Worm (Caenorhabditis elegans) whole organism, L3 larva: Measurements from ENCODE around the gene T09F3.7.

Source experiments
- R02D3.7 ChIP-seq: fragments of 150-350 bp; optimal IDR thresholded peaks from 2 replicates; lab custom pipeline; 2014; ENCODE audit warnings: missing biosample characterization, missing genetic modification characterization
- ZK546.5 ChIP-seq: sonication (generic microtip); optimal IDR thresholded peaks from 2 replicates; lab custom pipeline; 2017; ENCODE audit warnings: missing biosample characterization, missing genetic modification characterization
- aly-2 ChIP-seq: fragments of 150-350 bp; optimal IDR thresholded peaks from 2 replicates; lab custom pipeline; 2014; ENCODE audit warnings: missing biosample characterization, missing genetic modification characterization
- ama-1 ChIP-seq: fragments of 150-350 bp; optimal IDR thresholded peaks from 2 replicates; lab custom pipeline; 2018
- ceh-16 ChIP-seq: sonication (generic microtip); optimal IDR thresholded peaks from 2 replicates; lab custom pipeline; 2017; ENCODE audit warnings: missing biosample characterization, missing genetic modification characterization
- ceh-28 ChIP-seq: fragments of 150-350 bp; optimal IDR thresholded peaks from 2 replicates; lab custom pipeline; 2014; ENCODE audit warnings: missing biosample characterization, missing genetic modification reagents, missing genetic modification characterization
- ceh-82 ChIP-seq: fragments of 150-350 bp; optimal IDR thresholded peaks from 2 replicates; lab custom pipeline; 2014; ENCODE audit warnings: missing biosample characterization, missing genetic modification characterization
- ceh-9 ChIP-seq: sonication (generic microtip); optimal IDR thresholded peaks from 2 replicates; lab custom pipeline; 2018; ENCODE audit warnings: missing biosample characterization, missing genetic modification characterization
- daf-12 ChIP-seq: fragments of 150-350 bp; optimal IDR thresholded peaks from 2 replicates; lab custom pipeline; 2014; ENCODE audit warnings: missing biosample characterization, missing genetic modification reagents, missing genetic modification characterization
- egl-27 ChIP-seq: sonication (generic microtip); optimal IDR thresholded peaks from 4 replicates; lab custom pipeline; 2017; ENCODE audit warnings: missing biosample characterization, missing genetic modification reagents, missing genetic modification characterization
- egl-5 ChIP-seq: fragments of 150-350 bp; optimal IDR thresholded peaks from 2 replicates; lab custom pipeline; 2017; ENCODE audit warnings: missing biosample characterization, missing genetic modification reagents, missing genetic modification characterization, inconsistent platforms
- elt-1 ChIP-seq: fragments of 150-350 bp; optimal IDR thresholded peaks from 2 replicates; lab custom pipeline; 2014; ENCODE audit warnings: missing biosample characterization, missing genetic modification characterization
- elt-2 ChIP-seq: sonication (generic microtip); optimal IDR thresholded peaks from 2 replicates; lab custom pipeline; 2016; ENCODE audit warnings: missing genetic modification reagents, mild to moderate bottlenecking, missing genetic modification characterization, missing compliant biosample characterization
- elt-3 ChIP-seq, 3 experiments: fragments of 150-350 bp in 1 of 3; sonication (generic microtip) in 2 of 3; optimal IDR thresholded peaks; 2 replicates in 2 of 3; 4 replicates in 1 of 3; lab custom pipeline; 2014 to 2017; ENCODE audit warnings: missing biosample characterization in 3 of 3, missing genetic modification characterization in 3 of 3
- eor-1 ChIP-seq, 2 experiments: fragments of 150-350 bp; optimal IDR thresholded peaks; 2 replicates each; lab custom pipeline; 2014 to 2018; ENCODE audit warnings: missing biosample characterization in 2 of 2, missing genetic modification characterization in 2 of 2
- fkh-10 ChIP-seq: sonication (generic microtip); optimal IDR thresholded peaks from 2 replicates; lab custom pipeline; 2017; ENCODE audit warnings: missing biosample characterization, missing genetic modification reagents, missing genetic modification characterization
- fkh-2 ChIP-seq: fragments of 150-350 bp; optimal IDR thresholded peaks from 2 replicates; lab custom pipeline; 2014; ENCODE audit warnings: missing biosample characterization, missing genetic modification reagents, missing genetic modification characterization
- fos-1 ChIP-seq: fragments of 150-350 bp; optimal IDR thresholded peaks from 2 replicates; lab custom pipeline; 2014; ENCODE audit warnings: missing biosample characterization, missing genetic modification characterization
- hmg-11 ChIP-seq: sonication (generic microtip); optimal IDR thresholded peaks from 2 replicates; lab custom pipeline; 2016; ENCODE audit warnings: missing genetic modification characterization, missing compliant biosample characterization
- jun-1 ChIP-seq: fragments of 150-350 bp; optimal IDR thresholded peaks from 2 replicates; lab custom pipeline; 2014; ENCODE audit warnings: missing biosample characterization, missing genetic modification reagents, missing genetic modification characterization
- lin-15B ChIP-seq: fragments of 150-350 bp; optimal IDR thresholded peaks from 2 replicates; lab custom pipeline; 2014; ENCODE audit warnings: missing biosample characterization, missing genetic modification characterization
- lin-39 ChIP-seq: fragments of 150-350 bp; optimal IDR thresholded peaks from 2 replicates; lab custom pipeline; 2018; ENCODE audit warnings: missing biosample characterization, missing genetic modification reagents, missing genetic modification characterization
- lsy-12 ChIP-seq: sonication (generic microtip); optimal IDR thresholded peaks from 2 replicates; lab custom pipeline; 2016; ENCODE audit warnings: mild to moderate bottlenecking, missing genetic modification characterization, missing compliant biosample characterization
- mdl-1 ChIP-seq: fragments of 150-350 bp; optimal IDR thresholded peaks from 2 replicates; lab custom pipeline; 2014; ENCODE audit warnings: missing biosample characterization, missing genetic modification characterization
- mml-1 ChIP-seq: fragments of 150-350 bp; sonication (generic microtip); optimal IDR thresholded peaks from 3 replicates; lab custom pipeline; 2014; ENCODE audit warnings: missing biosample characterization, missing genetic modification characterization
- nfya-1 ChIP-seq: sonication (generic microtip); optimal IDR thresholded peaks from 2 replicates; lab custom pipeline; 2017; ENCODE audit warnings: missing genetic modification characterization, mild to moderate bottlenecking, missing compliant biosample characterization, antibody characterized with exemption, moderate library complexity; ENCODE audit not compliant: insufficient read depth
- nhr-11 ChIP-seq: fragments of 150-350 bp; optimal IDR thresholded peaks from 2 replicates; lab custom pipeline; 2014; ENCODE audit warnings: missing biosample characterization, missing genetic modification characterization
- nhr-12 ChIP-seq: fragments of 150-350 bp; optimal IDR thresholded peaks from 2 replicates; lab custom pipeline; 2014; ENCODE audit warnings: missing biosample characterization, missing genetic modification characterization
- nhr-237 ChIP-seq: fragments of 150-350 bp; optimal IDR thresholded peaks from 2 replicates; lab custom pipeline; 2014; ENCODE audit warnings: missing biosample characterization, missing genetic modification characterization
- nhr-25 ChIP-seq: sonication (generic microtip); optimal IDR thresholded peaks from 2 replicates; lab custom pipeline; 2017; ENCODE audit warnings: missing biosample characterization, missing genetic modification characterization
- nhr-28 ChIP-seq: fragments of 150-350 bp; optimal IDR thresholded peaks from 2 replicates; lab custom pipeline; 2014; ENCODE audit warnings: missing biosample characterization, missing genetic modification characterization
- nhr-67 ChIP-seq: fragments of 150-350 bp; optimal IDR thresholded peaks from 2 replicates; lab custom pipeline; 2014; ENCODE audit warnings: missing biosample characterization, missing genetic modification characterization
- nhr-76 ChIP-seq: fragments of 150-350 bp; sonication (generic microtip); optimal IDR thresholded peaks from 5 replicates; lab custom pipeline; 2014; ENCODE audit warnings: missing biosample characterization, missing genetic modification characterization
- nhr-77 ChIP-seq: fragments of 150-350 bp; optimal IDR thresholded peaks from 2 replicates; lab custom pipeline; 2014; ENCODE audit warnings: missing biosample characterization, missing genetic modification characterization
- pha-4 ChIP-seq: fragments of 150-350 bp; optimal IDR thresholded peaks from 2 replicates; lab custom pipeline; 2014; ENCODE audit warnings: missing biosample characterization, missing genetic modification reagents, missing genetic modification characterization
- pqm-1 ChIP-seq: fragments of 150-350 bp; optimal IDR thresholded peaks from 2 replicates; lab custom pipeline; 2017; ENCODE audit warnings: missing biosample characterization, missing genetic modification characterization, inconsistent platforms
- sea-2 ChIP-seq: fragments of 150-350 bp; sonication (generic microtip); optimal IDR thresholded peaks from 4 replicates; lab custom pipeline; 2014; ENCODE audit warnings: missing biosample characterization, missing genetic modification reagents, missing genetic modification characterization
- skn-1 ChIP-seq: fragments of 150-350 bp; optimal IDR thresholded peaks from 2 replicates; lab custom pipeline; 2014; ENCODE audit warnings: missing biosample characterization, missing genetic modification characterization
- snpc-4 ChIP-seq: fragments of 150-350 bp; optimal IDR thresholded peaks from 2 replicates; lab custom pipeline; 2014; ENCODE audit warnings: missing biosample characterization, missing genetic modification characterization
- tbx-2 ChIP-seq: sonication (generic microtip); optimal IDR thresholded peaks from 2 replicates; lab custom pipeline; 2016; ENCODE audit warnings: mild to moderate bottlenecking, missing genetic modification characterization, missing compliant biosample characterization
- unc-39 ChIP-seq: sonication (generic microtip); optimal IDR thresholded peaks from 4 replicates; lab custom pipeline; 2017; ENCODE audit warnings: missing biosample characterization, missing genetic modification characterization
- unc-62 ChIP-seq: fragments of 150-350 bp; sonication (generic microtip); optimal IDR thresholded peaks from 4 replicates; lab custom pipeline; 2014; ENCODE audit warnings: missing biosample characterization, missing genetic modification reagents, missing genetic modification characterization
- zag-1 ChIP-seq: fragments of 150-350 bp; optimal IDR thresholded peaks from 2 replicates; lab custom pipeline; 2014; ENCODE audit warnings: missing biosample characterization, missing genetic modification characterization
- ztf-11 ChIP-seq: fragments of 150-350 bp; optimal IDR thresholded peaks from 2 replicates; lab custom pipeline; 2014; ENCODE audit warnings: missing biosample characterization, missing genetic modification characterization
- ztf-4 ChIP-seq: fragments of 150-350 bp; optimal IDR thresholded peaks from 2 replicates; lab custom pipeline; 2014; ENCODE audit warnings: missing biosample characterization, missing genetic modification characterization

Gene T09F3.7

ce11 chrII:10390250-10390821, 632 bp upstream of the T09F3.7 start (continued):
- TF ChIP-seq fkh-2 (tag; lab: Kevin White, UChicago) = no peak
- TF ChIP-seq lin-39 (tag; lab: Kevin White, UChicago) = peak; percentile 38
- TF ChIP-seq ceh-28 = no peak
- TF ChIP-seq tbx-2 = peak; percentile 18
- TF ChIP-seq ceh-16 = no peak
- TF ChIP-seq nhr-237 (tag; lab: Kevin White, UChicago) = no peak
- TF ChIP-seq nhr-76 = no peak
- no peak for TF ChIP-seq nhr-67
- TF ChIP-seq pqm-1 (tag; lab: Kevin White, UChicago) = peak; percentile 61
- TF ChIP-seq egl-27 (tag; lab: Kevin White, UChicago) = no peak
- no peak for TF ChIP-seq aly-2
- no peak for TF ChIP-seq nhr-28 (tag; lab: Kevin White, UChicago)
- TF ChIP-seq eor-1 (tag; optimal IDR thresholded peaks at IDR 0.05; lab: Kevin White, UChicago) = no peak
- no peak for TF ChIP-seq lin-15B
- no peak for TF ChIP-seq lsy-12 (tag; lab: Kevin White, UChicago)
- TF ChIP-seq elt-1 = no peak
- TF ChIP-seq egl-5 (tag; lab: Kevin White, UChicago) = no peak
- TF ChIP-seq ama-1 = peak; percentile 28
- TF ChIP-seq ZK546.5 = no peak
- TF ChIP-seq sea-2 = no peak
- peak; percentile 71 for TF ChIP-seq nhr-25 (tag; lab: Kevin White, UChicago)
- no peak for TF ChIP-seq zag-1 (tag; lab: Kevin White, UChicago)

- TF ChIP-seq egl-5 (tag; lab: Kevin White, UChicago) (no peak), daf-12 (tag; lab: Kevin White, UChicago) (no peak), ceh-16 (no peak), tbx-2 (no peak), fkh-10 (GFP tag; lab: Kevin White, UChicago) (no peak), R02D3.7 (tag; lab: Kevin White, UChicago) (no peak), hmg-11 (tag; lab: Kevin White, UChicago) (no peak), aly-2 (no peak), nhr-67 (no peak), zag-1 (tag; lab: Kevin White, UChicago) (no peak), mdl-1 (no peak)
Observed at ce11 chrII:10393282-10394179, 2.6 kb downstream of the T09F3.7 start, which contains the start of gene gpd-1. TSS of gene gpd-1 (plus strand) at chrII:10394129.

DNA sequence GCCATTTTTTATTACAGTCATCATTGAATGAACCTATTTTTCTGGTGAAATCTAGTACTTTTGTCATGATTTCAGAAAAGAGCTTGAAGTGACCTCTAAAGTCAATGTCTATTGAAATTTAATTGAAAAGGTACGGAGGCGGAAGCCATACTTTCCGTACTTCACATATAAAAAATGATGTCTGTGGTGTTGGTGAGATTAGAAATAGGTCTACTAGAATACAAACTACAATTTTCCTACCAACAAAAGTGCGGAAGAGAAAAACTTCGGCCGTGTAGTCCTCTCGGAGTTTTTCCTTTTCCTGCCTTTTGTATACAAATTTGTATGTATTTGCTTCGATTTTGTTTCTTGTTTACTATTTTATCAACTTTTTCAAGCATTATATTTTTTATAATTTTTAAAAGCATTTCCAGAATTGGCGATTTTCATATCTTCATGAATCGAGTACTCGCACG, 4.4 kb downstream of the T09F3.7 start, which contains the start of gene T09F3.4:
Gene T09F3.4, plus strand, starts transcription at position 405 of the 455 bp plus-strand sequence.
- TF ChIP-seq lsy-12 (tag; lab: Kevin White, UChicago) (no peak), skn-1 (tag; lab: Kevin White, UChicago) (no peak), elt-3 (tag; optimal IDR thresholded peaks at IDR 0.05; lab: Kevin White, UChicago) (no peak), fos-1 (tag; lab: Kevin White, UChicago) (no peak), nfya-1 (peak; percentile 69), nhr-77 (tag; lab: Kevin White, UChicago) (no peak), pha-4 (tag; lab: Kevin White, UChicago) (peak; percentile 70), R02D3.7 (tag; lab: Kevin White, UChicago) (no peak), nhr-25 (tag; lab: Kevin White, UChicago) (no peak), ceh-9 (tag; lab: Kevin White, UChicago) (no peak), fkh-10 (GFP tag; lab: Kevin White, UChicago) (no peak), nhr-237 (tag; lab: Kevin White, UChicago) (no peak), zag-1 (tag; lab: Kevin White, UChicago) (no peak), ceh-16 (no peak), ztf-11 (no peak), daf-12 (tag; lab: Kevin White, UChicago) (no peak), elt-2 (tag; lab: Kevin White, UChicago) (peak; percentile 25), ceh-82 (tag; lab: Kevin White, UChicago) (no peak), egl-5 (tag; lab: Kevin White, UChicago) (no peak), lin-15B (peak; percentile 52), nhr-76 (no peak), elt-1 (no peak), ztf-4 (tag; lab: Kevin White, UChicago) (no peak), hmg-11 (tag; lab: Kevin White, UChicago) (peak; percentile 35), mdl-1 (no peak), jun-1 (tag; lab: Kevin White, UChicago) (no peak), snpc-4 (tag; lab: Kevin White, UChicago) (peak; percentile 70), eor-1 (tag; optimal IDR thresholded peaks at IDR 0.05; lab: Kevin White, UChicago) (no peak), fkh-2 (tag; lab: Kevin White, UChicago) (no peak), mml-1 (tag; lab: Kevin White, UChicago) (no peak), tbx-2 (no peak), ceh-28 (no peak), nhr-12 (tag; lab: Kevin White, UChicago) (no peak), sea-2 (no peak), nhr-11 (tag; lab: Kevin White, UChicago) (no peak), ama-1 (no peak), ZK546.5 (no peak), unc-39 (tag; lab: Kevin White, UChicago) (no peak), pqm-1 (tag; lab: Kevin White, UChicago) (peak; percentile 2), unc-62 (no peak)
